Fruit fly (Drosophila melanogaster) whole organism, embryonic: Measurements from ENCODE around the gene CG3117.

ENCODE experiments used
- B-H2 ChIP-seq: fragments of 200-800 bp; sonication (Bioruptor generic); optimal IDR thresholded peaks from 2 replicates; lab custom pipeline; 2018; ENCODE audit warnings: missing biosample characterization, mild to moderate bottlenecking, missing genetic modification characterization
- Bdp1 ChIP-seq: fragments of 200-800 bp; sonication (Bioruptor generic); optimal IDR thresholded peaks from 3 replicates; lab custom pipeline; 2016; ENCODE audit warnings: missing biosample characterization, missing genetic modification characterization
- CG11560 ChIP-seq: fragments of 200-800 bp; sonication (Bioruptor generic); IDR thresholded peaks from 3 replicates; pipeline ENCODE4 v1.3.6; 2022; ENCODE audit warnings: missing biosample characterization, missing genetic modification characterization
- CG11696 ChIP-seq: fragments of 200-800 bp; sonication (Bioruptor generic); IDR thresholded peaks from 2 replicates; pipeline ENCODE4 v1.3.6; 2022; ENCODE audit warnings: missing biosample characterization, missing genetic modification characterization
- CG12104 ChIP-seq: fragments of 200-800 bp; sonication (Bioruptor generic); optimal IDR thresholded peaks from 3 replicates; lab custom pipeline; 2016; ENCODE audit warnings: missing biosample characterization, missing genetic modification characterization
- CG12236 ChIP-seq: fragments of 200-800 bp; sonication (Bioruptor generic); optimal IDR thresholded peaks from 2 replicates; lab custom pipeline; 2016; ENCODE audit warnings: missing biosample characterization, missing genetic modification characterization
- CG12744 ChIP-seq: fragments of 200-800 bp; sonication (Bioruptor generic); optimal IDR thresholded peaks from 2 replicates; lab custom pipeline; 2016; ENCODE audit warnings: missing biosample characterization, missing genetic modification characterization
- CG15601 ChIP-seq: fragments of 200-800 bp; sonication (Bioruptor generic); optimal IDR thresholded peaks from 3 replicates; lab custom pipeline; 2019; ENCODE audit warnings: missing biosample characterization, mild to moderate bottlenecking, missing genetic modification characterization, moderate library complexity
- CG17612 ChIP-seq: fragments of 200-800 bp; sonication (Bioruptor generic); IDR thresholded peaks from 2 replicates; pipeline ENCODE4 v1.3.6; 2022; ENCODE audit warnings: missing biosample characterization, missing genetic modification characterization
- CG1832 ChIP-seq: fragments of 200-800 bp; sonication (Bioruptor generic); optimal IDR thresholded peaks from 2 replicates; lab custom pipeline; 2017; ENCODE audit warnings: missing biosample characterization, mild to moderate bottlenecking, missing genetic modification characterization, inconsistent platforms
- CG2129 ChIP-seq: fragments of 200-800 bp; sonication (Bioruptor generic); IDR thresholded peaks from 2 replicates; pipeline ENCODE4 v1.3.6; 2022; ENCODE audit warnings: missing biosample characterization, missing genetic modification characterization; ENCODE audit not compliant: partially characterized antibody
- CG2199 ChIP-seq: fragments of 200-800 bp; sonication (Bioruptor generic); IDR thresholded peaks from 3 replicates; pipeline ENCODE4 v1.3.6; 2022; ENCODE audit warnings: missing biosample characterization, missing genetic modification characterization
- CG2889 ChIP-seq: fragments of 200-800 bp; sonication (Bioruptor generic); IDR thresholded peaks from 3 replicates; pipeline ENCODE4 v1.3.6; 2022; ENCODE audit warnings: missing biosample characterization, missing genetic modification characterization
- CG30020 ChIP-seq: fragments of 200-800 bp; optimal IDR thresholded peaks from 2 replicates; lab custom pipeline; 2019; ENCODE audit warnings: missing biosample characterization, mild to moderate bottlenecking, missing genetic modification characterization, moderate library complexity
- CG30403 ChIP-seq: fragments of 200-800 bp; sonication (Bioruptor generic); optimal IDR thresholded peaks from 3 replicates; lab custom pipeline; 2016; ENCODE audit warnings: missing biosample characterization, missing genetic modification characterization
- CG3163 ChIP-seq: fragments of 200-800 bp; sonication (Bioruptor generic); optimal IDR thresholded peaks from 3 replicates; lab custom pipeline; 2016; ENCODE audit warnings: missing biosample characterization, missing genetic modification characterization
- CG32767 ChIP-seq: fragments of 200-800 bp; sonication (Bioruptor generic); IDR thresholded peaks from 2 replicates; pipeline ENCODE4 v1.3.6; 2022; ENCODE audit warnings: missing biosample characterization, missing genetic modification characterization
- CG3838 ChIP-seq: fragments of 200-800 bp; sonication (Bioruptor generic); optimal IDR thresholded peaks from 3 replicates; lab custom pipeline; 2016; ENCODE audit warnings: missing biosample characterization, missing genetic modification characterization
- CG6683 ChIP-seq: fragments of 200-800 bp; sonication (Bioruptor generic); optimal IDR thresholded peaks from 2 replicates; lab custom pipeline; 2017; ENCODE audit warnings: missing biosample characterization, mild to moderate bottlenecking, missing genetic modification characterization, missing genetic modification reagents
- CG6689 ChIP-seq: fragments of 200-800 bp; sonication (Bioruptor generic); IDR thresholded peaks from 2 replicates; pipeline ENCODE4 v1.3.6; 2022; ENCODE audit warnings: missing biosample characterization, missing genetic modification characterization
- CG8765 ChIP-seq: fragments of 200-800 bp; sonication (Bioruptor generic); IDR thresholded peaks from 2 replicates; pipeline ENCODE4 v1.3.6; 2022; ENCODE audit warnings: missing biosample characterization, missing genetic modification characterization
- CG9727 ChIP-seq: fragments of 200-800 bp; sonication (Bioruptor generic); optimal IDR thresholded peaks from 3 replicates; lab custom pipeline; 2017; ENCODE audit warnings: missing biosample characterization, mild to moderate bottlenecking, missing genetic modification characterization
- Camta ChIP-seq: fragments of 200-800 bp; sonication (Bioruptor generic); optimal IDR thresholded peaks from 2 replicates; lab custom pipeline; 2016; ENCODE audit warnings: missing biosample characterization, missing genetic modification characterization
- Dref ChIP-seq: fragments of 200-800 bp; sonication (Bioruptor generic); IDR thresholded peaks from 2 replicates; pipeline ENCODE4 v1.3.6; 2022; ENCODE audit warnings: missing biosample characterization, missing genetic modification characterization
- E2f1 ChIP-seq: fragments of 200-800 bp; sonication (Bioruptor generic); IDR thresholded peaks from 2 replicates; pipeline ENCODE4 v1.3.6; 2022; ENCODE audit warnings: missing biosample characterization, missing genetic modification characterization
- Ets97D ChIP-seq: fragments of 200-800 bp; sonication (Bioruptor generic); optimal IDR thresholded peaks from 3 replicates; lab custom pipeline; 2016; ENCODE audit warnings: missing biosample characterization, missing genetic modification characterization
- HmgD ChIP-seq: fragments of 200-800 bp; sonication (Bioruptor generic); optimal IDR thresholded peaks from 3 replicates; lab custom pipeline; 2016; ENCODE audit warnings: missing biosample characterization, missing genetic modification characterization
- Kr ChIP-seq: fragments of 200-800 bp; sonication (Bioruptor generic); optimal IDR thresholded peaks from 2 replicates; lab custom pipeline; 2017; ENCODE audit warnings: missing biosample characterization, mild to moderate bottlenecking, missing genetic modification characterization
- Mes4 ChIP-seq: fragments of 200-800 bp; sonication (Bioruptor generic); optimal IDR thresholded peaks from 2 replicates; lab custom pipeline; 2016; ENCODE audit warnings: missing biosample characterization, missing genetic modification characterization
- Nf-YB ChIP-seq: fragments of 200-800 bp; sonication (Bioruptor generic); optimal IDR thresholded peaks from 3 replicates; lab custom pipeline; 2019; ENCODE audit warnings: missing biosample characterization, mild to moderate bottlenecking, missing genetic modification characterization, moderate library complexity
- Six4 ChIP-seq: fragments of 200-800 bp; sonication (Bioruptor generic); optimal IDR thresholded peaks from 2 replicates; lab custom pipeline; 2016; ENCODE audit warnings: missing biosample characterization, missing genetic modification characterization
- TFAM ChIP-seq: fragments of 200-800 bp; sonication (Bioruptor generic); optimal IDR thresholded peaks from 2 replicates; lab custom pipeline; 2017; ENCODE audit warnings: missing biosample characterization, missing genetic modification characterization, inconsistent platforms
- Tbp ChIP-seq: fragments of >200 bp; optimal IDR thresholded peaks from 2 replicates; lab custom pipeline; 2018; ENCODE audit warnings: missing biosample characterization, missing genetic modification characterization
- cad ChIP-seq: fragments of >200 bp; optimal IDR thresholded peaks from 2 replicates; lab custom pipeline; 2017; ENCODE audit warnings: missing biosample characterization, missing genetic modification characterization
- dati ChIP-seq: fragments of 200-800 bp; sonication (Bioruptor generic); IDR thresholded peaks from 2 replicates; pipeline ENCODE4 v1.3.6; 2022; ENCODE audit warnings: missing biosample characterization, missing genetic modification characterization
- dimm ChIP-seq: fragments of 200-800 bp; sonication (Bioruptor generic); IDR thresholded peaks from 2 replicates; pipeline ENCODE4 v1.3.6; 2022; ENCODE audit warnings: missing biosample characterization, missing genetic modification characterization
- ems ChIP-seq: fragments of 200-800 bp; sonication (Bioruptor generic); optimal IDR thresholded peaks from 3 replicates; lab custom pipeline; 2016; ENCODE audit warnings: missing biosample characterization, missing genetic modification characterization
- ftz-f1 ChIP-seq: fragments of 200-800 bp; sonication (Bioruptor generic); optimal IDR thresholded peaks from 2 replicates; lab custom pipeline; 2016; ENCODE audit warnings: missing biosample characterization, missing genetic modification characterization
- ham ChIP-seq: fragments of 200-800 bp; sonication (Bioruptor generic); IDR thresholded peaks from 2 replicates; pipeline ENCODE4 v1.3.6; 2022; ENCODE audit warnings: missing biosample characterization, missing genetic modification characterization
- ind ChIP-seq: fragments of 200-800 bp; sonication (Bioruptor generic); optimal IDR thresholded peaks from 3 replicates; lab custom pipeline; 2016; ENCODE audit warnings: missing biosample characterization, missing genetic modification characterization
- kah ChIP-seq: fragments of 200-800 bp; sonication (Bioruptor generic); optimal IDR thresholded peaks from 2 replicates; lab custom pipeline; 2018; ENCODE audit warnings: missing biosample characterization, mild to moderate bottlenecking, missing genetic modification characterization
- kay ChIP-seq: fragments of 200-800 bp; sonication (Bioruptor generic); optimal IDR thresholded peaks from 2 replicates; lab custom pipeline; 2016; ENCODE audit warnings: missing biosample characterization, missing genetic modification characterization
- nau ChIP-seq: fragments of 200-800 bp; sonication (Bioruptor generic); optimal IDR thresholded peaks from 3 replicates; lab custom pipeline; 2017; ENCODE audit warnings: missing biosample characterization, mild to moderate bottlenecking, missing genetic modification characterization, missing genetic modification reagents
- odd ChIP-seq: fragments of 200-800 bp; sonication (Bioruptor generic); optimal IDR thresholded peaks from 2 replicates; lab custom pipeline; 2017; ENCODE audit warnings: missing biosample characterization, mild to moderate bottlenecking, missing genetic modification characterization
- p53 ChIP-seq: fragments of 200-800 bp; sonication (Bioruptor generic); optimal IDR thresholded peaks from 2 replicates; lab custom pipeline; 2016; ENCODE audit warnings: missing biosample characterization, missing genetic modification characterization
- pzg ChIP-seq: fragments of 200-800 bp; sonication (Bioruptor generic); optimal IDR thresholded peaks from 3 replicates; lab custom pipeline; 2018; ENCODE audit warnings: missing biosample characterization, mild to moderate bottlenecking, missing genetic modification characterization, moderate library complexity
- row ChIP-seq: fragments of 200-800 bp; sonication (Bioruptor generic); IDR thresholded peaks from 3 replicates; pipeline ENCODE4 v1.3.6; 2022; ENCODE audit warnings: missing biosample characterization, missing genetic modification characterization
- sd ChIP-seq: fragments of 200-800 bp; sonication (Bioruptor generic); optimal IDR thresholded peaks from 3 replicates; lab custom pipeline; 2018; ENCODE audit warnings: missing biosample characterization, mild to moderate bottlenecking, missing genetic modification characterization, moderate library complexity
- sim ChIP-seq: fragments of 200-800 bp; sonication (Bioruptor generic); IDR thresholded peaks from 2 replicates; pipeline ENCODE4 v1.3.6; 2022; ENCODE audit warnings: missing biosample characterization, missing genetic modification characterization
- tll ChIP-seq, 2 experiments: fragments of 200-800 bp in 1 of 2; fragments of >200 bp in 1 of 2; sonication (Bioruptor generic) in 1 of 2; optimal IDR thresholded peaks; 2 replicates each; lab custom pipeline; 2017 to 2019; ENCODE audit warnings: missing biosample characterization in 2 of 2, missing genetic modification characterization in 2 of 2, mild to moderate bottlenecking in 1 of 2, moderate library complexity in 1 of 2
- trem ChIP-seq: fragments of 200-800 bp; optimal IDR thresholded peaks from 3 replicates; lab custom pipeline; 2019; ENCODE audit warnings: missing biosample characterization, mild to moderate bottlenecking, missing genetic modification characterization, moderate library complexity
- unc-4 ChIP-seq: fragments of 200-800 bp; sonication (Bioruptor generic); IDR thresholded peaks from 2 replicates; pipeline ENCODE4 v1.3.6; 2022; ENCODE audit warnings: missing biosample characterization, missing genetic modification characterization; ENCODE audit not compliant: partially characterized antibody

CG3117 gene

dm6 chr2L:2878859-2879258, 31.8 kb upstream of the CG3117 start, which contains the start of gene RabGGTb (continued):
- TF ChIP-seq E2f1 = peak; percentile 63
- peak; percentile 63 for TF ChIP-seq pzg (GFP tag; lab: Kevin White, UChicago)
- TF ChIP-seq ems (GFP tag; lab: Kevin White, UChicago) = peak; percentile 63
- peak; percentile 46 for TF ChIP-seq CG8765 (GFP tag; lab: Robert Waterston, UW)
- peak; percentile 42; the same call in 1 of the 3 replicates for TF ChIP-seq CG2889 (GFP tag; lab: Robert Waterston, UW)
- TF ChIP-seq cad (GFP tag; lab: Kevin White, UChicago) = no peak
- no peak for TF ChIP-seq trem
- no peak for TF ChIP-seq CG3838 (GFP tag; lab: Kevin White, UChicago)
- TF ChIP-seq Camta = peak; percentile 33
- TF ChIP-seq CG30020 (tag; lab: Kevin White, UChicago) = no peak
- TF ChIP-seq Ets97D (GFP tag; lab: Kevin White, UChicago) = peak; percentile 11
- peak; percentile 65 for TF ChIP-seq B-H2 (GFP tag; lab: Kevin White, UChicago)
- TF ChIP-seq CG12236 (GFP tag; lab: Kevin White, UChicago) = no peak
- peak; percentile 48 for TF ChIP-seq unc-4
- no peak for TF ChIP-seq Six4
- TF ChIP-seq p53 = peak; percentile 7
- TF ChIP-seq CG32767 (GFP tag; lab: Robert Waterston, UW) = peak; percentile 38; the same call in 1 of the 2 replicates
- TF ChIP-seq kay (GFP tag; lab: Kevin White, UChicago) = peak; percentile 77
- TF ChIP-seq CG9727 (GFP tag; lab: Kevin White, UChicago) = peak; percentile 57
- TF ChIP-seq Kr (GFP tag; lab: Kevin White, UChicago) = no peak
- peak; percentile 20 for TF ChIP-seq kah (GFP tag; lab: Kevin White, UChicago)
- TF ChIP-seq CG12104 = no peak
- 0 out of 3 replicates have a peak, but pooled peaks have one; percentile 10 for TF ChIP-seq CG11560 (tag; lab: Robert Waterston, UW)
- peak; percentile 34 for TF ChIP-seq ftz-f1 (GFP tag; lab: Kevin White, UChicago)
- TF ChIP-seq sim (GFP tag; lab: Robert Waterston, UW) = no peak
- peak; percentile 5 for TF ChIP-seq odd (GFP tag; lab: Kevin White, UChicago)
- TF ChIP-seq ham = 0 out of 2 replicates have a peak, but pooled peaks have one; percentile 44
- peak; percentile 92 for TF ChIP-seq row
- peak; percentile 20 for TF ChIP-seq CG3163 (GFP tag; lab: Kevin White, UChicago)
- peak; percentile 38 for TF ChIP-seq ind (GFP tag; lab: Kevin White, UChicago)
- peak; percentile 38 for TF ChIP-seq Mes4 (GFP tag; lab: Kevin White, UChicago)
- no peak for TF ChIP-seq Nf-YB
- no peak for TF ChIP-seq dimm
- no peak for TF ChIP-seq CG2199
- no peak for TF ChIP-seq CG15601 (tag; lab: Kevin White, UChicago)
- TF ChIP-seq CG2129 (GFP tag; lab: Robert Waterston, UW) = no peak
- no peak for TF ChIP-seq CG12744 (GFP tag; lab: Kevin White, UChicago)
- TF ChIP-seq HmgD (GFP tag; lab: Kevin White, UChicago) = no peak
- TF ChIP-seq CG30403 (GFP tag; lab: Kevin White, UChicago) = peak; percentile 58
- no peak for TF ChIP-seq TFAM (GFP tag; lab: Kevin White, UChicago)
- TF ChIP-seq Dref (GFP tag; lab: Robert Waterston, UW) = peak; percentile 41
- TF ChIP-seq CG6683 (GFP tag; lab: Kevin White, UChicago) = no peak
- TF ChIP-seq nau = no peak
- TF ChIP-seq sd (tag; lab: Kevin White, UChicago) = peak; percentile 19
- peak; percentile 43; the same call in 1 of the 2 replicates for TF ChIP-seq CG11696
- peak; percentile 45; the same call in 1 of the 2 replicates for TF ChIP-seq CG6689 (GFP tag; lab: Robert Waterston, UW)
- TF ChIP-seq CG17612 (GFP tag; lab: Robert Waterston, UW) = no peak
- no peak for TF ChIP-seq Tbp (GFP tag; lab: Kevin White, UChicago)
- TF ChIP-seq Bdp1 (GFP tag; lab: Kevin White, UChicago) = peak; percentile 39
- no peak for TF ChIP-seq tll (GFP tag; optimal IDR thresholded peaks at IDR 0.05; lab: Kevin White, UChicago)
- 0 out of 2 replicates have a peak, but pooled peaks have one; percentile 58 for TF ChIP-seq dati (GFP tag; lab: Robert Waterston, UW)
- no peak for TF ChIP-seq CG1832 (GFP tag; lab: Kevin White, UChicago)
